Fruit fly (Drosophila melanogaster) whole organism, embryonic: ENCODE results near the gene CG31436.

ENCODE experiments used
- ATbp ChIP-seq: fragments of 200-800 bp; sonication (Bioruptor generic); optimal IDR thresholded peaks from 2 replicates; lab custom pipeline; 2017; ENCODE audit warnings: missing biosample characterization, mild to moderate bottlenecking, missing genetic modification characterization, missing genetic modification reagents
- Asciz ChIP-seq: fragments of 200-800 bp; sonication (Bioruptor generic); optimal IDR thresholded peaks from 2 replicates; lab custom pipeline; 2017; ENCODE audit warnings: missing biosample characterization, mild to moderate bottlenecking, missing genetic modification characterization, missing genetic modification reagents
- BEAF-32 ChIP-seq: fragments of 200-800 bp; sonication (Bioruptor generic); optimal IDR thresholded peaks from 3 replicates; lab custom pipeline; 2017; ENCODE audit warnings: missing biosample characterization, missing genetic modification characterization, mild to moderate bottlenecking, moderate library complexity, missing genetic modification reagents
- CG1024 ChIP-seq: fragments of 200-800 bp; sonication (Bioruptor generic); IDR thresholded peaks from 2 replicates; pipeline ENCODE4 v1.3.6; 2022; ENCODE audit warnings: missing biosample characterization, missing genetic modification characterization
- CG10979 ChIP-seq: fragments of 200-800 bp; sonication (Bioruptor generic); optimal IDR thresholded peaks from 2 replicates; lab custom pipeline; 2018; ENCODE audit warnings: missing biosample characterization, mild to moderate bottlenecking, missing genetic modification characterization, moderate library complexity
- CG11398 ChIP-seq: fragments of 200-800 bp; sonication (Bioruptor generic); optimal IDR thresholded peaks from 2 replicates; lab custom pipeline; 2016; ENCODE audit warnings: missing biosample characterization, missing genetic modification characterization
- CG12104 ChIP-seq: fragments of 200-800 bp; sonication (Bioruptor generic); optimal IDR thresholded peaks from 3 replicates; lab custom pipeline; 2016; ENCODE audit warnings: missing biosample characterization, missing genetic modification characterization
- CG12391 ChIP-seq: fragments of 200-800 bp; sonication (Bioruptor generic); optimal IDR thresholded peaks from 3 replicates; lab custom pipeline; 2018; ENCODE audit warnings: missing biosample characterization, mild to moderate bottlenecking, missing genetic modification characterization, moderate library complexity
- CG12769 ChIP-seq: fragments of 200-800 bp; sonication (Bioruptor generic); optimal IDR thresholded peaks from 2 replicates; lab custom pipeline; 2019; ENCODE audit warnings: missing biosample characterization, mild to moderate bottlenecking, missing genetic modification characterization, moderate library complexity
- CG13123 ChIP-seq: fragments of 200-800 bp; sonication (Bioruptor generic); optimal IDR thresholded peaks from 2 replicates; lab custom pipeline; 2016; ENCODE audit warnings: missing biosample characterization, missing genetic modification characterization
- CG13296 ChIP-seq: fragments of 200-800 bp; sonication (Bioruptor generic); optimal IDR thresholded peaks from 3 replicates; lab custom pipeline; 2018; ENCODE audit warnings: missing biosample characterization, mild to moderate bottlenecking, missing genetic modification characterization
- CG14667 ChIP-seq: fragments of 200-800 bp; sonication (Bioruptor generic); IDR thresholded peaks from 2 replicates; pipeline ENCODE4 v1.3.6; 2022; ENCODE audit warnings: missing biosample characterization, missing genetic modification characterization
- CG17829 ChIP-seq: fragments of 200-800 bp; optimal IDR thresholded peaks from 2 replicates; lab custom pipeline; 2019; ENCODE audit warnings: missing biosample characterization, mild to moderate bottlenecking, missing genetic modification characterization, moderate library complexity
- CG1792 ChIP-seq: fragments of 200-800 bp; sonication (Bioruptor generic); optimal IDR thresholded peaks from 2 replicates; lab custom pipeline; 2016; ENCODE audit warnings: missing biosample characterization, missing genetic modification characterization
- CG2129 ChIP-seq: fragments of 200-800 bp; sonication (Bioruptor generic); IDR thresholded peaks from 2 replicates; pipeline ENCODE4 v1.3.6; 2022; ENCODE audit warnings: missing biosample characterization, missing genetic modification characterization; ENCODE audit not compliant: partially characterized antibody
- CG2202 ChIP-seq: fragments of 200-800 bp; sonication (Bioruptor generic); optimal IDR thresholded peaks from 2 replicates; lab custom pipeline; 2018; ENCODE audit warnings: missing biosample characterization, mild to moderate bottlenecking, missing genetic modification characterization
- CG31441 ChIP-seq: fragments of 200-800 bp; sonication (Bioruptor generic); IDR thresholded peaks from 2 replicates; pipeline ENCODE4 v1.3.6; 2022; ENCODE audit warnings: missing biosample characterization, missing genetic modification characterization
- CG3163 ChIP-seq: fragments of 200-800 bp; sonication (Bioruptor generic); optimal IDR thresholded peaks from 3 replicates; lab custom pipeline; 2016; ENCODE audit warnings: missing biosample characterization, missing genetic modification characterization
- CG42726 ChIP-seq: fragments of 200-800 bp; sonication (Bioruptor generic); IDR thresholded peaks from 2 replicates; pipeline ENCODE4 v1.3.6; 2022; ENCODE audit warnings: missing biosample characterization, missing genetic modification characterization; ENCODE audit not compliant: partially characterized antibody
- CG4328 ChIP-seq: fragments of 200-800 bp; sonication (Bioruptor generic); optimal IDR thresholded peaks from 3 replicates; lab custom pipeline; 2017; ENCODE audit warnings: missing biosample characterization, missing genetic modification reagents, missing genetic modification characterization
- CG4617 ChIP-seq: fragments of 200-800 bp; sonication (Bioruptor generic); optimal IDR thresholded peaks from 3 replicates; lab custom pipeline; 2016; ENCODE audit warnings: missing biosample characterization, missing genetic modification characterization, borderline replicate concordance
- CG4707 ChIP-seq: fragments of 200-800 bp; sonication (Bioruptor generic); optimal IDR thresholded peaks from 2 replicates; lab custom pipeline; 2018; ENCODE audit warnings: missing biosample characterization, mild to moderate bottlenecking, missing genetic modification characterization, moderate library complexity
- CG6254 ChIP-seq: fragments of 200-800 bp; sonication (Bioruptor generic); optimal IDR thresholded peaks from 3 replicates; lab custom pipeline; 2017; ENCODE audit warnings: mild to moderate bottlenecking, missing biosample characterization, missing genetic modification reagents, missing genetic modification characterization
- CG6854 ChIP-seq: fragments of 200-800 bp; sonication (Bioruptor generic); optimal IDR thresholded peaks from 3 replicates; lab custom pipeline; 2017; ENCODE audit warnings: missing biosample characterization, mild to moderate bottlenecking, missing genetic modification characterization
- CG8290 ChIP-seq, 3 experiments: fragments of 200-800 bp; sonication (Bioruptor generic); optimal IDR thresholded peaks; 2 replicates each; lab custom pipeline; 2016 to 2019; ENCODE audit warnings: missing biosample characterization in 3 of 3, missing genetic modification characterization in 3 of 3, mild to moderate bottlenecking in 2 of 3, moderate library complexity in 1 of 3
- CG8765 ChIP-seq: fragments of 200-800 bp; sonication (Bioruptor generic); IDR thresholded peaks from 2 replicates; pipeline ENCODE4 v1.3.6; 2022; ENCODE audit warnings: missing biosample characterization, missing genetic modification characterization
- Dbx ChIP-seq: fragments of 200-800 bp; sonication (Bioruptor generic); IDR thresholded peaks from 3 replicates; pipeline ENCODE4 v1.3.6; 2022; ENCODE audit warnings: missing biosample characterization, missing genetic modification characterization
- Deaf1 ChIP-seq: fragments of 200-800 bp; optimal IDR thresholded peaks from 3 replicates; lab custom pipeline; 2019; ENCODE audit warnings: missing biosample characterization, mild to moderate bottlenecking, missing genetic modification characterization, moderate library complexity
- Gug ChIP-seq: fragments of 200-800 bp; sonication (Bioruptor generic); IDR thresholded peaks from 4 replicates; pipeline ENCODE4 v1.3.6; 2022; ENCODE audit warnings: missing biosample characterization, missing genetic modification characterization
- Hmr ChIP-seq: fragments of 200-800 bp; sonication (Bioruptor generic); optimal IDR thresholded peaks from 3 replicates; lab custom pipeline; 2017; ENCODE audit warnings: mild to moderate bottlenecking, missing biosample characterization, missing genetic modification reagents, missing genetic modification characterization
- Mad ChIP-seq: fragments of 200-800 bp; sonication (Bioruptor generic); optimal IDR thresholded peaks from 2 replicates; lab custom pipeline; 2016; ENCODE audit warnings: missing biosample characterization, missing genetic modification characterization
- Sox102F ChIP-seq: fragments of 200-800 bp; sonication (Bioruptor generic); optimal IDR thresholded peaks from 2 replicates; lab custom pipeline; 2018; ENCODE audit warnings: missing biosample characterization, mild to moderate bottlenecking, missing genetic modification characterization, moderate library complexity
- abd-A ChIP-seq: fragments of 200-800 bp; sonication (Bioruptor generic); optimal IDR thresholded peaks from 3 replicates; lab custom pipeline; 2019; ENCODE audit warnings: missing biosample characterization, mild to moderate bottlenecking, missing genetic modification characterization, moderate library complexity
- ac ChIP-seq: fragments of 200-800 bp; sonication (Bioruptor generic); optimal IDR thresholded peaks from 3 replicates; lab custom pipeline; 2017; ENCODE audit warnings: missing biosample characterization, mild to moderate bottlenecking, missing genetic modification characterization
- ash1 ChIP-seq: fragments of 200-800 bp; sonication (Bioruptor generic); optimal IDR thresholded peaks from 2 replicates; lab custom pipeline; 2018; ENCODE audit warnings: missing biosample characterization, mild to moderate bottlenecking, missing genetic modification characterization
- bigmax ChIP-seq: fragments of 200-800 bp; sonication (Bioruptor generic); optimal IDR thresholded peaks from 2 replicates; lab custom pipeline; 2018; ENCODE audit warnings: missing biosample characterization, mild to moderate bottlenecking, missing genetic modification characterization
- cad ChIP-seq: fragments of >200 bp; optimal IDR thresholded peaks from 2 replicates; lab custom pipeline; 2017; ENCODE audit warnings: missing biosample characterization, missing genetic modification characterization
- ftz-f1 ChIP-seq: fragments of 200-800 bp; sonication (Bioruptor generic); optimal IDR thresholded peaks from 2 replicates; lab custom pipeline; 2016; ENCODE audit warnings: missing biosample characterization, missing genetic modification characterization
- gsb-n ChIP-seq: fragments of 200-800 bp; sonication (Bioruptor generic); optimal IDR thresholded peaks from 3 replicates; lab custom pipeline; 2018; ENCODE audit warnings: missing biosample characterization, mild to moderate bottlenecking, missing genetic modification characterization
- lov ChIP-seq, 2 experiments: fragments of 200-800 bp in 1 of 2; fragments of >200 bp in 1 of 2; sonication (Bioruptor generic) in 1 of 2; IDR thresholded peaks in 1 of 2; optimal IDR thresholded peaks in 1 of 2; 2 replicates in 1 of 2; 3 replicates in 1 of 2; pipeline versions ENCODE4 v1.3.6 to Lab custom; 2017 to 2022; ENCODE audit warnings: missing biosample characterization in 1 of 2, missing genetic modification characterization in 1 of 2
- prd ChIP-seq, 3 experiments: fragments of >200 bp in 2 of 3; fragments of 200-800 bp in 1 of 3; sonication (Bioruptor generic) in 1 of 3; optimal IDR thresholded peaks in 2 of 3; IDR thresholded peaks in 1 of 3; 2 replicates in 2 of 3; 3 replicates in 1 of 3; pipeline versions ENCODE4 v1.3.6 to Lab custom; 2017 to 2022; ENCODE audit warnings: missing biosample characterization in 1 of 3, missing genetic modification characterization in 1 of 3
- ranshi ChIP-seq: fragments of 200-800 bp; sonication (Bioruptor generic); IDR thresholded peaks from 2 replicates; pipeline ENCODE4 v1.3.6; 2022; ENCODE audit warnings: missing biosample characterization, missing genetic modification characterization
- ro ChIP-seq: fragments of 200-800 bp; sonication (Bioruptor generic); IDR thresholded peaks from 2 replicates; pipeline ENCODE4 v1.3.6; 2022; ENCODE audit warnings: missing biosample characterization, missing genetic modification characterization
- sima ChIP-seq: fragments of 200-800 bp; sonication (Bioruptor generic); optimal IDR thresholded peaks from 2 replicates; lab custom pipeline; 2016; ENCODE audit warnings: missing biosample characterization, missing genetic modification characterization
- slbo ChIP-seq: fragments of 200-800 bp; sonication (Bioruptor generic); IDR thresholded peaks from 2 replicates; pipeline ENCODE4 v1.3.6; 2022; ENCODE audit warnings: missing biosample characterization, missing genetic modification characterization
- trem ChIP-seq: fragments of 200-800 bp; optimal IDR thresholded peaks from 3 replicates; lab custom pipeline; 2019; ENCODE audit warnings: missing biosample characterization, mild to moderate bottlenecking, missing genetic modification characterization, moderate library complexity
- vnd ChIP-seq: fragments of 200-800 bp; sonication (Bioruptor generic); IDR thresholded peaks from 3 replicates; pipeline ENCODE4 v1.3.6; 2022; ENCODE audit warnings: missing biosample characterization, missing genetic modification characterization; ENCODE audit not compliant: partially characterized antibody

CG31436 gene

DNA sequence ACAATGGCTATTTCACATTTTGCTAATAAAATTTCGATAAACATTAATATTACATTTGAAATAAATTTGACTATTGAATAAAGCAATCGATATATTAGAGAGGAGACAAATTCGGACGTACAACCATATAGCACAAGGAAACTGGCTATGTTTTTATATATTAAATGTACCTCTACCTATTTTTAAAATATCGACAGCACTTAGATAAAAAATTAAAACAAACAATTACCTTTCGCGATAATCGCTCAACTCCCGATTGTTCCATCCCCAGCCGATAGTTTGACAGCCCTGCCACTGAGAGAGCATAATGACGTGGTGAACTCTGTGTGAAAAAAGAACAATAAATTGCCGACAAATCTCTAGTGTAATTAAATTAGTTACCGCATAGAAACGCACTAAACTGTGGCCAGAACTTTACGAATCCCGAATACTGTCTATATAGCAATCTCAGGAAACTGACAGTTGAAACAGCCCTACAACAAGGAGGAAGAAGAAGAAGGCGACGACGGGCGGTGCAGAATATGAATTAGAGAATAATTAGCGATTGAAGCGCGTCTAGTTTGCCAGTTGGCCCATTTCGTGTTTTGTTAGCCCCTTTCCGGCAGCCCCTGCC is 45.2 kb upstream of the CG31436 start, which contains the start of gene CG11857 (continued):
- TF ChIP-seq CG1024 (peak; percentile 95), CG8290 (GFP tag; optimal IDR thresholded peaks at IDR 0.05; lab: Kevin White, UChicago) (peak; percentile 98), CG8290 (tag; optimal IDR thresholded peaks at IDR 0.05; lab: Kevin White, UChicago) (peak; percentile 90 to 97), ac (GFP tag; lab: Kevin White, UChicago) (peak; percentile 89), CG2129 (GFP tag; lab: Robert Waterston, UW) (peak; percentile 100), CG17829 (tag; lab: Kevin White, UChicago) (peak; percentile 98), slbo (GFP tag; lab: Robert Waterston, UW) (peak; percentile 100), prd (optimal IDR thresholded peaks at IDR 0.05; lab: Kevin White, UChicago) (no peak), prd (GFP tag; IDR thresholded peaks at IDR 0.05; lab: Robert Waterston, UW) (peak; percentile 100), Sox102F (peak; percentile 98), Asciz (GFP tag; lab: Kevin White, UChicago) (peak; percentile 92), CG10979 (tag; lab: Kevin White, UChicago) (peak; percentile 95), Mad (GFP tag; lab: Kevin White, UChicago) (peak; percentile 98), Deaf1 (tag; lab: Kevin White, UChicago) (peak; percentile 79), CG14667 (GFP tag; lab: Robert Waterston, UW) (peak; percentile 99), ATbp (GFP tag; lab: Kevin White, UChicago) (peak; percentile 92), CG12104 (GFP tag; lab: Kevin White, UChicago) (peak; percentile 97), trem (tag; lab: Kevin White, UChicago) (peak; percentile 97), abd-A (tag; lab: Kevin White, UChicago) (no peak), CG13296 (GFP tag; lab: Kevin White, UChicago) (peak; percentile 93), CG6254 (peak; percentile 74), CG4617 (GFP tag; lab: Kevin White, UChicago) (peak; percentile 99), sima (peak; percentile 90), CG1792 (GFP tag; lab: Kevin White, UChicago) (peak; percentile 95), CG4328 (GFP tag; lab: Kevin White, UChicago) (peak; percentile 91), ranshi (GFP tag; lab: Robert Waterston, UW) (peak; percentile 99), Gug (GFP tag; lab: Robert Waterston, UW) (peak; percentile 99), CG12391 (tag; lab: Kevin White, UChicago) (peak; percentile 99), ro (GFP tag; lab: Robert Waterston, UW) (peak; percentile 98), BEAF-32 (GFP tag; lab: Kevin White, UChicago) (peak; percentile 100), vnd (peak; percentile 100), cad (GFP tag; lab: Kevin White, UChicago) (no peak), ash1 (GFP tag; lab: Kevin White, UChicago) (peak; percentile 84), CG6854 (GFP tag; lab: Kevin White, UChicago) (peak; percentile 88), CG4707 (GFP tag; lab: Kevin White, UChicago) (peak; percentile 82), bigmax (GFP tag; lab: Kevin White, UChicago) (peak; percentile 60), CG31441 (GFP tag; lab: Robert Waterston, UW) (peak; percentile 96), CG8765 (GFP tag; lab: Robert Waterston, UW) (peak; percentile 98), ftz-f1 (peak; percentile 91), CG3163 (peak; percentile 87), lov (optimal IDR thresholded peaks at IDR 0.05; lab: Kevin White, UChicago) (no peak), lov (GFP tag; IDR thresholded peaks at IDR 0.05; lab: Robert Waterston, UW) (peak; percentile 98), CG11398 (GFP tag; lab: Kevin White, UChicago) (peak; percentile 94), CG2202 (peak; percentile 95), CG13123 (GFP tag; lab: Kevin White, UChicago) (peak; percentile 97), Dbx (GFP tag; lab: Robert Waterston, UW) (peak; percentile 99), CG12769 (tag; lab: Kevin White, UChicago) (peak; percentile 98), gsb-n (tag; lab: Kevin White, UChicago) (peak; percentile 95), CG42726 (GFP tag; lab: Robert Waterston, UW) (peak; percentile 98), Hmr (GFP tag; lab: Kevin White, UChicago) (peak; percentile 97)
